Worm (Caenorhabditis elegans): ENCODE data around the gene lec-5.
A peak's percentile ranks its signal among the peaks of the same experiment; 100 is the strongest.

ce11 chrII:5871508-5871907 lies 30.6 kb upstream of the lec-5 start:
- peak; percentile 36 for TF ChIP-seq ces-1 (GFP tag; optimal IDR thresholded peaks at IDR 0.05)
- no peak for TF ChIP-seq lsy-2 (tag; optimal IDR thresholded peaks at IDR 0.05)
- TF ChIP-seq unc-39 (tag; optimal IDR thresholded peaks at IDR 0.05): no peak
- TF ChIP-seq nhr-237 (tag; optimal IDR thresholded peaks at IDR 0.05): no peak
- no peak for TF ChIP-seq snpc-4 (tag; optimal IDR thresholded peaks at IDR 0.05)
- TF ChIP-seq pha-4 (tag; optimal IDR thresholded peaks at IDR 0.05): no peak
- TF ChIP-seq elt-1 (tag; optimal IDR thresholded peaks at IDR 0.05; ENCODE audit: borderline replicate concordance, insufficient read depth): no peak
